Worm (Caenorhabditis elegans) whole organism, late embryonic: ENCODE results near the gene K09E9.4.

Source experiments
- elt-2 ChIP-seq: sonication (generic microtip); optimal IDR thresholded peaks from 2 replicates; lab custom pipeline; 2016; ENCODE audit warnings: missing genetic modification reagents, missing genetic modification characterization, missing compliant biosample characterization
- nhr-11 ChIP-seq: fragments of 150-350 bp; optimal IDR thresholded peaks from 2 replicates; lab custom pipeline; 2014; ENCODE audit warnings: missing biosample characterization, missing genetic modification characterization
- unc-3 ChIP-seq, 2 experiments: fragments of 200-800 bp in 1 of 2; sonication (Bioruptor generic) in 1 of 2; sonication (generic microtip) in 1 of 2; conservative IDR thresholded peaks in 1 of 2; optimal IDR thresholded peaks in 1 of 2; 2 replicates each; pipeline versions ENCODE4 v1.3.6 to Lab custom; 2016 to 2022; ENCODE audit warnings: missing compliant biosample characterization in 2 of 2, missing genetic modification characterization in 2 of 2, missing genetic modification reagents in 1 of 2

ce11 chrX:15666169-15666811 lies 36.0 kb upstream of the K09E9.4 start, which contains the start of gene pcdr-1:
- TF ChIP-seq elt-2 = no peak
- TF ChIP-seq unc-3 (GFP tag; conservative IDR thresholded peaks at IDR 0.05; lab: Robert Waterston, UW) = no peak
- no peak for TF ChIP-seq unc-3 (tag; optimal IDR thresholded peaks at IDR 0.05; lab: Kevin White, UChicago)
- TF ChIP-seq nhr-11 = no peak
